Worm (Caenorhabditis elegans) whole organism, late embryonic: Measurements from ENCODE around the gene F25E2.2.

Experiments
- T23F11.4 ChIP-seq: fragments of 200-800 bp; sonication (Bioruptor generic); optimal IDR thresholded peaks from 2 replicates; lab custom pipeline; 2018; ENCODE audit warnings: mild to moderate bottlenecking, missing genetic modification characterization, missing compliant biosample characterization
- Y22D7AL.16 ChIP-seq: sonication (generic microtip); optimal IDR thresholded peaks from 2 replicates; lab custom pipeline; 2016; ENCODE audit warnings: missing genetic modification characterization, missing compliant biosample characterization
- ahr-1 ChIP-seq: sonication (generic microtip); optimal IDR thresholded peaks from 2 replicates; lab custom pipeline; 2016; ENCODE audit warnings: missing genetic modification characterization, missing compliant biosample characterization
- ama-1 ChIP-seq: fragments of 150-350 bp; optimal IDR thresholded peaks from 2 replicates; lab custom pipeline; 2014
- ceh-14 ChIP-seq: sonication (generic microtip); optimal IDR thresholded peaks from 2 replicates; lab custom pipeline; 2016; ENCODE audit warnings: missing genotype, missing genetic modification characterization, missing compliant biosample characterization
- ceh-18 ChIP-seq: sonication (generic microtip); optimal IDR thresholded peaks from 2 replicates; lab custom pipeline; 2016; ENCODE audit warnings: missing genetic modification characterization, missing compliant biosample characterization
- ceh-19 ChIP-seq: fragments of 200-800 bp; sonication (Bioruptor generic); optimal IDR thresholded peaks from 2 replicates; lab custom pipeline; 2018; ENCODE audit warnings: mild to moderate bottlenecking, missing genetic modification characterization, missing compliant biosample characterization
- ceh-24 ChIP-seq: sonication (generic microtip); optimal IDR thresholded peaks from 2 replicates; lab custom pipeline; 2016; ENCODE audit warnings: mild to moderate bottlenecking, missing genetic modification characterization, missing compliant biosample characterization
- ceh-30 ChIP-seq: fragments of 150-350 bp; optimal IDR thresholded peaks from 2 replicates; lab custom pipeline; 2014; ENCODE audit warnings: missing biosample characterization, missing genetic modification characterization
- ceh-31 ChIP-seq: sonication (generic microtip); optimal IDR thresholded peaks from 2 replicates; lab custom pipeline; 2016; ENCODE audit warnings: missing genetic modification characterization, missing compliant biosample characterization
- ceh-34 ChIP-seq: sonication (generic microtip); optimal IDR thresholded peaks from 2 replicates; lab custom pipeline; 2016; ENCODE audit warnings: mild to moderate bottlenecking, missing genetic modification characterization, missing compliant biosample characterization
- ceh-48 ChIP-seq: sonication (generic microtip); optimal IDR thresholded peaks from 2 replicates; lab custom pipeline; 2016; ENCODE audit warnings: missing genetic modification characterization, inconsistent platforms, missing compliant biosample characterization
- dmd-4 ChIP-seq: sonication (generic microtip); optimal IDR thresholded peaks from 2 replicates; lab custom pipeline; 2016; ENCODE audit warnings: borderline replicate concordance, missing genetic modification characterization, missing compliant biosample characterization
- elt-2 ChIP-seq: sonication (generic microtip); optimal IDR thresholded peaks from 2 replicates; lab custom pipeline; 2016; ENCODE audit warnings: missing genetic modification reagents, missing genetic modification characterization, missing compliant biosample characterization
- elt-4 ChIP-seq: sonication (generic microtip); optimal IDR thresholded peaks from 2 replicates; lab custom pipeline; 2016; ENCODE audit warnings: missing genetic modification characterization, missing compliant biosample characterization
- ets-4 ChIP-seq: sonication (generic microtip); optimal IDR thresholded peaks from 2 replicates; lab custom pipeline; 2016; ENCODE audit warnings: missing genetic modification characterization, missing compliant biosample characterization
- fax-1 ChIP-seq: sonication (generic microtip); optimal IDR thresholded peaks from 2 replicates; lab custom pipeline; 2016; ENCODE audit warnings: missing genotype, missing genetic modification characterization, missing compliant biosample characterization
- fkh-10 ChIP-seq: fragments of 150-350 bp; optimal IDR thresholded peaks from 2 replicates; lab custom pipeline; 2014; ENCODE audit warnings: missing biosample characterization, missing genetic modification reagents, missing genetic modification characterization
- fkh-6 ChIP-seq: sonication (generic microtip); optimal IDR thresholded peaks from 2 replicates; lab custom pipeline; 2016; ENCODE audit warnings: missing genetic modification characterization, missing compliant biosample characterization
- gmeb-2 ChIP-seq: sonication (generic microtip); optimal IDR thresholded peaks from 2 replicates; lab custom pipeline; 2016; ENCODE audit warnings: missing genetic modification characterization, inconsistent platforms, missing compliant biosample characterization
- hlh-15 ChIP-seq: sonication (generic microtip); optimal IDR thresholded peaks from 2 replicates; lab custom pipeline; 2016; ENCODE audit warnings: missing genetic modification characterization, missing compliant biosample characterization
- hlh-30 ChIP-seq: sonication (generic microtip); optimal IDR thresholded peaks from 2 replicates; lab custom pipeline; 2017; ENCODE audit warnings: antibody characterized with exemption, missing genetic modification characterization, missing compliant biosample characterization; ENCODE audit not compliant: insufficient read depth
- hlh-8 ChIP-seq: sonication (generic microtip); optimal IDR thresholded peaks from 2 replicates; lab custom pipeline; 2016; ENCODE audit warnings: missing genotype, missing genetic modification characterization, missing compliant biosample characterization
- lin-11 ChIP-seq: fragments of 200-800 bp; sonication (Bioruptor generic); optimal IDR thresholded peaks from 2 replicates; lab custom pipeline; 2018; ENCODE audit warnings: mild to moderate bottlenecking, missing genetic modification characterization, missing compliant biosample characterization
- mec-3 ChIP-seq: sonication (generic microtip); optimal IDR thresholded peaks from 2 replicates; lab custom pipeline; 2016; ENCODE audit warnings: borderline replicate concordance, missing genetic modification characterization, missing compliant biosample characterization
- nfya-1 ChIP-seq: sonication (generic microtip); optimal IDR thresholded peaks from 2 replicates; lab custom pipeline; 2017; ENCODE audit warnings: missing genetic modification characterization, mild to moderate bottlenecking, missing compliant biosample characterization, antibody characterized with exemption, moderate library complexity
- nhr-11 ChIP-seq: fragments of 150-350 bp; optimal IDR thresholded peaks from 2 replicates; lab custom pipeline; 2014; ENCODE audit warnings: missing biosample characterization, missing genetic modification characterization
- nhr-232 ChIP-seq: sonication (generic microtip); optimal IDR thresholded peaks from 2 replicates; lab custom pipeline; 2016; ENCODE audit warnings: missing genetic modification characterization, missing compliant biosample characterization
- npax-4 ChIP-seq: sonication (generic microtip); optimal IDR thresholded peaks from 2 replicates; lab custom pipeline; 2016; ENCODE audit warnings: missing genetic modification characterization, missing compliant biosample characterization
- pat-9 ChIP-seq: fragments of 200-800 bp; sonication (Bioruptor generic); optimal IDR thresholded peaks from 2 replicates; lab custom pipeline; 2018; ENCODE audit warnings: mild to moderate bottlenecking, missing genetic modification characterization, moderate library complexity, missing compliant biosample characterization
- pax-1 ChIP-seq: fragments of 150-350 bp; optimal IDR thresholded peaks from 2 replicates; lab custom pipeline; 2014; ENCODE audit warnings: missing biosample characterization, missing genetic modification characterization
- pha-4 ChIP-seq: fragments of 150-350 bp; optimal IDR thresholded peaks from 2 replicates; lab custom pipeline; 2018; ENCODE audit warnings: missing biosample characterization, missing genetic modification reagents, missing genetic modification characterization
- pqm-1 ChIP-seq: sonication (generic microtip); optimal IDR thresholded peaks from 2 replicates; lab custom pipeline; 2016; ENCODE audit warnings: missing genetic modification characterization, missing compliant biosample characterization
- pros-1 ChIP-seq: fragments of 150-350 bp; optimal IDR thresholded peaks from 2 replicates; lab custom pipeline; 2014; ENCODE audit warnings: missing biosample characterization, missing genetic modification reagents, missing genetic modification characterization
- sdc-2 ChIP-seq: sonication (generic microtip); optimal IDR thresholded peaks from 2 replicates; lab custom pipeline; 2016; ENCODE audit warnings: missing genotype, missing genetic modification characterization, missing compliant biosample characterization
- sox-2 ChIP-seq: fragments of 200-800 bp; sonication (Bioruptor generic); IDR thresholded peaks from 2 replicates; pipeline ENCODE4 v1.3.6; 2022; ENCODE audit warnings: missing genetic modification reagents, missing genetic modification characterization, missing compliant biosample characterization
- sox-4 ChIP-seq: sonication (generic microtip); optimal IDR thresholded peaks from 2 replicates; lab custom pipeline; 2017; ENCODE audit warnings: mild to moderate bottlenecking, missing genetic modification characterization, inconsistent platforms, missing compliant biosample characterization
- syd-9 ChIP-seq: sonication (generic microtip); optimal IDR thresholded peaks from 2 replicates; lab custom pipeline; 2016; ENCODE audit warnings: mild to moderate bottlenecking, missing genetic modification characterization, moderate library complexity, missing compliant biosample characterization
- tbx-2 ChIP-seq: sonication (generic microtip); optimal IDR thresholded peaks from 2 replicates; lab custom pipeline; 2016; ENCODE audit warnings: missing genetic modification characterization, missing compliant biosample characterization
- unc-42 ChIP-seq: sonication (generic microtip); optimal IDR thresholded peaks from 2 replicates; lab custom pipeline; 2016; ENCODE audit warnings: missing genotype, missing genetic modification characterization, missing compliant biosample characterization
- unc-86 ChIP-seq: sonication (generic microtip); optimal IDR thresholded peaks from 2 replicates; lab custom pipeline; 2016; ENCODE audit warnings: missing genetic modification characterization, missing compliant biosample characterization

F25E2.2 gene

DNA sequence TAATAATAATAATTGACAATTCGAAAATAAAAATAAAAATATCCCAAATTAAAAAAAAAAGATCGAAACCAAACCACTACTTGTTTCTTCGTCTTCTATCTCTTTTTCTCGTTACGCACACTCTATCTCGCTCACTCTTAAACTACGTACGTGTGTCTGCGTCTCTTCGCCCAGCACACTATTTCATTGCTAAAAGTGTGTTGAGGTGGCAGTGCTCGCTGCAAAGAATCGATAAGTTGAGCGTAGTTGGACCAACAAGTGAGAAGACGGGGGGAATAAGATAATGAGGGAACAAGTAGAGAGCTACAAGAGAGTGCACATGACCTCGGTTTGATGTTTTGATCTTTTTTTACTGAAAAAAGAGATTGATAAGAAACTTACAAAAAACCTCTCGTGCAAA, 15.3 kb upstream of the F25E2.2 start:
- TF ChIP-seq pqm-1 (tag; lab: Kevin White, UChicago) = no peak
- peak; percentile 92 for TF ChIP-seq ceh-48 (tag; lab: Kevin White, UChicago)
- TF ChIP-seq ceh-31 (tag; lab: Kevin White, UChicago) = peak; percentile 65
- TF ChIP-seq tbx-2 (tag; lab: Kevin White, UChicago) = peak; percentile 41
- peak; percentile 16 for TF ChIP-seq elt-2
- no peak for TF ChIP-seq ceh-24 (tag; lab: Kevin White, UChicago)
- TF ChIP-seq nfya-1 = peak; percentile 33
- peak; percentile 47 for TF ChIP-seq sdc-2 (tag; lab: Kevin White, UChicago)
- no peak for TF ChIP-seq fkh-10 (GFP tag; lab: Kevin White, UChicago)
- TF ChIP-seq hlh-30 = peak; percentile 15
- TF ChIP-seq unc-42 (tag; lab: Kevin White, UChicago) = peak; percentile 41
- TF ChIP-seq ceh-19 = no peak
- no peak for TF ChIP-seq T23F11.4
- no peak for TF ChIP-seq ceh-14 (tag; lab: Kevin White, UChicago)

DNA sequence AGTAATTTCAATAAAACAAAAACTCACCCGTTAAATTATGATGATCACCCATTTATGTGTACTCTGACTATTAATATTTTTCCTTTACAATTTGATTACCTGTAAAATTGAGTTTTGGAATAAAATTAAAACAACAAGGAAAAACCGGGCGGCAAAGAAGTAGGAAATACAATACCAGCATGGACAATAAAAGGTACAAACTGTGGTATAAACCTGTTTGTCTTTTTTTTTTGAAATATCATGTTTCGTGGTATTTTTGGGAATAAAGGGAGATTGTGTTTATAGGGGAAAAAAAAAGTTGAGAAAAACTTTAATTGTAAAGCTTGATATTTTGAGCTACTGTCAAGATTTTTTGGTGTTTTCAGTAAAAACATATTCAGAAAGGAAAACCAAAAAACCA, 14.8 kb upstream of the F25E2.2 start, which contains the start of gene daf-3:
Gene daf-3, minus strand, starts transcription at position 101 of the 400 bp plus-strand sequence.
- TF ChIP-seq unc-86 (no peak), hlh-15 (tag; lab: Kevin White, UChicago) (no peak), lin-11 (tag; lab: Kevin White, UChicago) (no peak), pqm-1 (tag; lab: Kevin White, UChicago) (no peak), gmeb-2 (tag; lab: Kevin White, UChicago) (no peak), sox-4 (tag; lab: Kevin White, UChicago) (no peak), sox-2 (GFP tag; lab: Robert Waterston, UW) (no peak), unc-42 (tag; lab: Kevin White, UChicago) (no peak), ahr-1 (no peak), sdc-2 (tag; lab: Kevin White, UChicago) (no peak), fax-1 (no peak), ceh-18 (tag; lab: Kevin White, UChicago) (no peak), ama-1 (lab: Kevin White, UChicago) (no peak), pros-1 (no peak), syd-9 (no peak), pha-4 (tag; lab: Kevin White, UChicago) (no peak), Y22D7AL.16 (tag; lab: Kevin White, UChicago) (no peak), nhr-11 (no peak)

DNA sequence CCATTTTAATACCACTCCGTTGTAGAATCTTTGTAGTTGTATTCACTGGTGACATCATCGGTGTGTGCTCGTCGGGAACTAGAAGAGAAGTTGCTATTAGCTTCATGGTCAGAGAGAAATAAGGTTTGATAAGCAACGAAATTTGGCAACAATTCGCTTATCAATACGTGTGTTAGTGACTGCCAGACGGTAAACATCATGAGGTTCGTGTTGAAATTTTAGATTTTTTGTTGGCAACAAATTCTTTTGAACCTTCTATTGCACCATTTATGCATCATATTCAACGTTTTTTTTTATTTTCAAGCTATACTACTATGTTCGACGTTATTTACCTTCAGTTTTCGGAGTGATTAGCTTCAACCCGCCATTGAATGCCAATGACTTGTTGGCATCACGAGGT, 13.1 kb upstream of the F25E2.2 start:
- no peak for TF ChIP-seq mec-3 (tag; lab: Kevin White, UChicago)
- no peak for TF ChIP-seq elt-4
- no peak for TF ChIP-seq fax-1
- TF ChIP-seq nhr-11 = no peak
- no peak for TF ChIP-seq hlh-30
- TF ChIP-seq ceh-30 = no peak
- TF ChIP-seq ceh-31 (tag; lab: Kevin White, UChicago) = no peak
- TF ChIP-seq ceh-34 (tag; lab: Kevin White, UChicago) = no peak
- no peak for TF ChIP-seq pat-9
- no peak for TF ChIP-seq ceh-24 (tag; lab: Kevin White, UChicago)
- TF ChIP-seq sdc-2 (tag; lab: Kevin White, UChicago) = no peak
- TF ChIP-seq ets-4 (tag; lab: Kevin White, UChicago) = no peak
- TF ChIP-seq ceh-19 = no peak
- TF ChIP-seq pax-1 (tag; lab: Kevin White, UChicago) = no peak
- no peak for TF ChIP-seq fkh-6
- TF ChIP-seq dmd-4 (tag; lab: Kevin White, UChicago) = no peak
- TF ChIP-seq T23F11.4 = no peak
- no peak for TF ChIP-seq npax-4 (tag; lab: Kevin White, UChicago)

DNA sequence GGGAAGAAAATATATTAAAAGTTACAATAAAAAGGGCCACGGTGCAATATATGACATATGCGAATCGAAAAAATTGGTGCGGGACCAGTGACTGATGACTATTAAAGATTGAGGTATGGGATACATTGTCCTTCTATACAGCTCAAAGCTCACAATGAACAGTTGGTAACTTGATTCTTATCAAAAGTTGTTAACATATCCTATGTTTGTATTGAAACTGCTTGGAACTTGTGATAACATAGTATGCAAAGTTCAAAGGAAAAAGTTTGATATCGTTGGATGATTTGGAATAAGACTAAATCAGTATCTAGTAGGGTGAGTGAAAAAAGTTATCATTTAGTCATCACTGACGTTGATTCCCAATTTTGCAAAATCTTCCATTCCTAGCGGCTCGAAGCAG, 7.4 kb upstream of the F25E2.2 start:
- TF ChIP-seq pha-4 (tag; lab: Kevin White, UChicago) (no peak), ceh-18 (tag; lab: Kevin White, UChicago) (no peak), hlh-8 (tag; lab: Kevin White, UChicago) (no peak), nhr-232 (tag; lab: Kevin White, UChicago) (no peak), ahr-1 (no peak), pros-1 (no peak)
